Worm (Caenorhabditis elegans): ENCODE data around the gene C09B9.2.

Gene C09B9.2

DNA sequence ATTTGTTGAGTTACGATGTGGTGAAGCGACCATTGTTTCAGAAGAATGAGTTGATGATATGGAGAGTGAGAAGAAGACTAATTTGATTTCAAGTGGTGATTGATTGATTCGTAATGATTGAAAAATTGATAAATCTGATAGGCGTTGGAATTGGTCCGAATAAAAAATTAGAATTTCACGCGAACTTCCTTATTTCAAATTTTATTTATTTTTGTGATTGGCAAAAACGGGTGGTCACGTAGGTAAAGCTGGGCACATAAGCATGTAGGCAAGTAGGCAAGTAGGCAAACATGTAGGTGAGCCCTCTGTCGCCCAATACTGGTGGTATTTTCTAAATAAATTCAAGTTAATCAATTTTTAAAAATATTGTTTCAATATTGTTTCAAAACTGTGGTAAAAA is 4.2 kb downstream of the C09B9.2 start, which contains the start of gene C09B9.4:
Gene C09B9.4, minus strand, starts transcription at position 101 of the 400 bp plus-strand sequence.
- TF ChIP-seq rnt-1 (tag; optimal IDR thresholded peaks at IDR 0.05) (no peak), nhr-77 (tag; optimal IDR thresholded peaks at IDR 0.05) (no peak), hlh-17 (GFP tag; optimal IDR thresholded peaks at IDR 0.05; ENCODE audit: borderline replicate concordance) (no peak), pax-3 (tag; optimal IDR thresholded peaks at IDR 0.05) (no peak), sox-4 (tag; optimal IDR thresholded peaks at IDR 0.05) (no peak), unc-30 (tag; optimal IDR thresholded peaks at IDR 0.05) (no peak), nhr-12 (tag; optimal IDR thresholded peaks at IDR 0.05) (no peak)

ce11 chrIV:5037489-5037888 is 8.4 kb downstream of the C09B9.2 start, which contains the start of gene C09B9.1:
TSS of gene C09B9.1 (plus strand) at chrIV:5037789.
- no peak for TF ChIP-seq fkh-10 (GFP tag; optimal IDR thresholded peaks at IDR 0.05)
- no peak for TF ChIP-seq mdl-1 (tag; optimal IDR thresholded peaks at IDR 0.05)
- TF ChIP-seq zag-1 (tag; optimal IDR thresholded peaks at IDR 0.05) = no peak

DNA sequence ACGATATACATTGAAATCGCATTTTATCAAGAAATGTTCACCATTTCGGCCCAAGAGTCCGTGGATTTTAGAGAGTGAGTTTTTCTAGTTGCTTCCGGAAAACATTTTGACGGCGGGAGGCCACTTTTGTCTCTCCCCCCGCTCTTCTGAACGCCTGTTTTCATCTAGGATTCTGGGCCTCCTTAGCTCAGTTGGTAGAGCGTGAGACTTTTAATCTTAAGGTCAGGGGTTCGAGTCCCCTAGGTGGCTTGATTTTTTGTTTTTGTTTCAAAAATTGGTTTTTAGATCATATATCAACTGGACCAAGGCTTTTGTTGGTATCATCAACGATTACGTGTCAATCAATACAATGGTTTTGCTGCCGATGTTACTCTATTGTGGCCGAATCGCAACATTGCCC is 9.7 kb downstream of the C09B9.2 start:
- TF ChIP-seq nhr-85 (tag) (peak; percentile 49), fkh-8 (tag; optimal IDR thresholded peaks at IDR 0.05) (no peak), alr-1 (tag; optimal IDR thresholded peaks at IDR 0.05; ENCODE audit: borderline replicate concordance) (no peak)

ce11 chrIV:5045389-5045788 is 16.3 kb downstream of the C09B9.2 start, which contains the start of gene hot-9:
TSS of gene hot-9 (minus strand) at chrIV:5045489.
- TF ChIP-seq snu-23 (GFP tag; optimal IDR thresholded peaks at IDR 0.05) = no peak
- no peak for TF ChIP-seq hlh-4 (tag; optimal IDR thresholded peaks at IDR 0.05)
- no peak for TF ChIP-seq aha-1 (tag; optimal IDR thresholded peaks at IDR 0.05)
- TF ChIP-seq ztf-11 (tag; optimal IDR thresholded peaks at IDR 0.05) = no peak
- TF ChIP-seq sup-37 (GFP tag; optimal IDR thresholded peaks at IDR 0.05) = no peak
- no peak for TF ChIP-seq elt-3 (tag; optimal IDR thresholded peaks at IDR 0.05)
- no peak for TF ChIP-seq C16A3.4 (tag; optimal IDR thresholded peaks at IDR 0.05)
- TF ChIP-seq F16B12.6 (tag; optimal IDR thresholded peaks at IDR 0.05) = no peak
- no peak for TF ChIP-seq elt-2 (tag; optimal IDR thresholded peaks at IDR 0.05)
- TF ChIP-seq ztf-4 (tag; optimal IDR thresholded peaks at IDR 0.05) = no peak
- no peak for TF ChIP-seq grh-1 (GFP tag; IDR thresholded peaks at IDR 0.05)
- no peak for TF ChIP-seq dpl-1 (GFP tag; optimal IDR thresholded peaks at IDR 0.05)
- no peak for TF ChIP-seq rnt-1 (tag; optimal IDR thresholded peaks at IDR 0.05)
- TF ChIP-seq pqm-1 (tag; optimal IDR thresholded peaks at IDR 0.05) = no peak
- TF ChIP-seq efl-3 (GFP tag; optimal IDR thresholded peaks at IDR 0.05) = no peak

DNA sequence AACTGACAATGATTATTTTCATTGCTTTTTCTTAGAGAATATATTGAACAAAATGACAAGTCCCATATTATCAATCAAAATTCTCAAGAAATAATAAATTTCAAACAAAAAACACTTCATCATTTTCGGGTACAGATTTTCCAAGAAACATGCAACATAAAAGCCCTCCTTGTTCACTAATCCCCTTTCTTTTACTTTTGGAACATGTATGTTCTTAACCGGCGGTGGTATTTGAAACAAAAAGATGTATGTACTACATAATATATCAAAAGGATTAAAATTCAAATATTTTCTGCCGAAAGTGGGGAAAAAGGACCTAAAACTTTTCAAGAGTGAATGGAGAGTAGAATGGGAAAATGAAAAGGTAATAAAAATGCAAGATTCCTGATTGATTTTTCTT is 25.2 kb downstream of the C09B9.2 start:
- TF ChIP-seq zip-4 (GFP tag; optimal IDR thresholded peaks at IDR 0.05) (no peak), unc-30 (tag; optimal IDR thresholded peaks at IDR 0.05) (peak; percentile 62), aha-1 (tag; optimal IDR thresholded peaks at IDR 0.05) (no peak), nhr-90 (tag; optimal IDR thresholded peaks at IDR 0.05; ENCODE audit: poor library complexity) (no peak), dpl-1 (GFP tag; optimal IDR thresholded peaks at IDR 0.05) (no peak), mab-9 (GFP tag; IDR thresholded peaks at IDR 0.05) (peak; percentile 48; the same call in 1 of the 2 replicates)

DNA sequence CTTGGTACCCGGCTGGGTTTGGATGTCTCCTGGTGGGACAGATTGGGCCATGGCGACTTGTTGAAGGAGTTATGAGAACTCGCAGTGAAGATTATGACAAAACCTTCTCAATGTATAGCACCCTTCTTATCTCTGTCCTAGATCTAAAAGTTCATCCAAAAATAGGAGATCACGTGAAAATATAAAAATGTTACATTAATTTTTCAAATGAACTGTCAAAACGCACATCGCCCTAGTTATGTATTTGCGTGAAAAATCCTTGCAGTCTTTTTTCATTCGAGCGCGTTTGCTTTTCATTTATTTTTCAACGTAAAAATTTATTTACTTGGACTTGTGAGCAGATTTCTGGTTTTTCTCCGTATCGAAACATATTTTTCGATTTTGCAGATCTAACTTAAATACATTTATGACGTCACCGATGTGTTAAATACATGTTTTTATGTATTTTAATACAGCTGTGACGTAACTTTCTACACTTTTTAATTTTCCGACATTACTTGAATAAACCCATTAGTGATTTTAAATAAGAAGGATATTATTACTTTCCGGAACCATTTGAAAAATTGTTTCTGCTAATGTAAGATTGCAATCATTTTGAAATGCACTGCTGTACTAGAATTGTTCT is 27.0 kb downstream of the C09B9.2 start, which contains the start of gene msp-55:
Gene msp-55, minus strand, starts transcription at position 51 of the 625 bp plus-strand sequence.
- TF ChIP-seq swsn-7 (tag; optimal IDR thresholded peaks at IDR 0.05) (no peak), lsy-2 (tag; optimal IDR thresholded peaks at IDR 0.05) (no peak), lin-14 (GFP tag; optimal IDR thresholded peaks at IDR 0.05) (no peak), unc-98 (GFP tag; IDR thresholded peaks at IDR 0.05) (no peak), sptf-1 (tag; optimal IDR thresholded peaks at IDR 0.05) (no peak), egl-13 (tag; optimal IDR thresholded peaks at IDR 0.05) (no peak), mab-9 (GFP tag; IDR thresholded peaks at IDR 0.05) (no peak), isw-1 (GFP tag; IDR thresholded peaks at IDR 0.05) (no peak), unc-30 (tag; optimal IDR thresholded peaks at IDR 0.05) (no peak), alr-1 (tag; optimal IDR thresholded peaks at IDR 0.05; ENCODE audit: borderline replicate concordance) (no peak)

All from whole organism, L1 larva.